Fruit fly (Drosophila melanogaster) whole organism, pupa: ENCODE measurements around the gene GAPcenA.

Source experiments
- CG10348 ChIP-seq: fragments of 200-800 bp; sonication (Bioruptor generic); IDR thresholded peaks from 2 replicates; pipeline ENCODE4 v1.3.6; 2022; ENCODE audit warnings: missing biosample characterization, missing genetic modification characterization
- CG12605 ChIP-seq: fragments of 200-800 bp; sonication (Bioruptor generic); IDR thresholded peaks from 2 replicates; pipeline ENCODE4 v1.3.6; 2022; ENCODE audit warnings: missing biosample characterization, missing genetic modification characterization
- CG13204 ChIP-seq: fragments of 200-800 bp; sonication (Bioruptor generic); optimal IDR thresholded peaks from 2 replicates; lab custom pipeline; 2018; ENCODE audit warnings: missing biosample characterization, mild to moderate bottlenecking, missing genetic modification characterization, moderate library complexity
- CG14655 ChIP-seq: fragments of 200-800 bp; sonication (Bioruptor generic); optimal IDR thresholded peaks from 3 replicates; lab custom pipeline; 2017; ENCODE audit warnings: mild to moderate bottlenecking, missing biosample characterization, missing genetic modification reagents, missing genetic modification characterization
- CG15710 ChIP-seq: fragments of 200-800 bp; sonication (Bioruptor generic); optimal IDR thresholded peaks from 2 replicates; lab custom pipeline; 2018; ENCODE audit warnings: missing biosample characterization, mild to moderate bottlenecking, missing genetic modification characterization, moderate library complexity
- CG17806 ChIP-seq: fragments of 200-800 bp; sonication (Bioruptor generic); optimal IDR thresholded peaks from 2 replicates; lab custom pipeline; 2018; ENCODE audit warnings: missing biosample characterization, mild to moderate bottlenecking, missing genetic modification characterization, moderate library complexity
- CG32121 ChIP-seq: fragments of 200-800 bp; sonication (Bioruptor generic); IDR thresholded peaks from 2 replicates; pipeline ENCODE4 v1.3.6; 2022; ENCODE audit warnings: missing biosample characterization, missing genetic modification characterization
- CG34367 ChIP-seq: fragments of 200-800 bp; sonication (Bioruptor generic); optimal IDR thresholded peaks from 2 replicates; lab custom pipeline; 2018; ENCODE audit warnings: missing biosample characterization, mild to moderate bottlenecking, missing genetic modification characterization
- CG4496 ChIP-seq: fragments of 200-800 bp; sonication (Bioruptor generic); IDR thresholded peaks from 3 replicates; pipeline ENCODE4 v1.3.6; 2022; ENCODE audit warnings: missing biosample characterization, missing genetic modification characterization
- CG8159 ChIP-seq: fragments of 200-800 bp; sonication (Bioruptor generic); optimal IDR thresholded peaks from 3 replicates; lab custom pipeline; 2018; ENCODE audit warnings: missing biosample characterization, mild to moderate bottlenecking, missing genetic modification characterization, moderate library complexity
- CG8301 ChIP-seq: fragments of 200-800 bp; sonication (Bioruptor generic); optimal IDR thresholded peaks from 2 replicates; lab custom pipeline; 2018; ENCODE audit warnings: missing biosample characterization, mild to moderate bottlenecking, missing genetic modification characterization
- CG9948 ChIP-seq: fragments of 200-800 bp; sonication (Bioruptor generic); optimal IDR thresholded peaks from 2 replicates; lab custom pipeline; 2018; ENCODE audit warnings: missing biosample characterization, mild to moderate bottlenecking, missing genetic modification characterization, moderate library complexity
- D1 ChIP-seq: fragments of 200-800 bp; sonication (Bioruptor generic); optimal IDR thresholded peaks from 2 replicates; lab custom pipeline; 2018; ENCODE audit warnings: missing biosample characterization, mild to moderate bottlenecking, missing genetic modification characterization, moderate library complexity
- EcR ChIP-seq: fragments of 200-800 bp; sonication (Bioruptor generic); optimal IDR thresholded peaks from 3 replicates; lab custom pipeline; 2019; ENCODE audit warnings: missing biosample characterization, missing genetic modification characterization, mild to moderate bottlenecking, moderate library complexity, missing genetic modification reagents
- Ets98B ChIP-seq: fragments of 200-800 bp; sonication (Bioruptor generic); IDR thresholded peaks from 2 replicates; pipeline ENCODE4 v1.3.6; 2022; ENCODE audit warnings: missing biosample characterization, missing genetic modification characterization
- Pif1A ChIP-seq: fragments of 200-800 bp; sonication (Bioruptor generic); optimal IDR thresholded peaks from 3 replicates; lab custom pipeline; 2016; ENCODE audit warnings: missing biosample characterization, missing genetic modification characterization
- Pif1B ChIP-seq: fragments of 200-800 bp; sonication (Bioruptor generic); optimal IDR thresholded peaks from 3 replicates; lab custom pipeline; 2016; ENCODE audit warnings: missing biosample characterization, missing genetic modification characterization
- Snoo ChIP-seq: fragments of 200-800 bp; sonication (Bioruptor generic); optimal IDR thresholded peaks from 3 replicates; lab custom pipeline; 2017; ENCODE audit warnings: missing biosample characterization, mild to moderate bottlenecking, missing genetic modification characterization, inconsistent platforms
- fd96Ca ChIP-seq: fragments of 200-800 bp; sonication (Bioruptor generic); IDR thresholded peaks from 3 replicates; pipeline ENCODE4 v1.3.6; 2022; ENCODE audit warnings: missing biosample characterization, missing genetic modification characterization
- gl ChIP-seq: fragments of 200-800 bp; sonication (Bioruptor generic); optimal IDR thresholded peaks from 2 replicates; lab custom pipeline; 2018; ENCODE audit warnings: missing biosample characterization, mild to moderate bottlenecking, missing genetic modification characterization
- rn ChIP-seq: fragments of 200-800 bp; sonication (Bioruptor generic); IDR thresholded peaks from 2 replicates; pipeline ENCODE4 v1.3.6; 2022; ENCODE audit warnings: missing biosample characterization, missing genetic modification characterization

The GAPcenA gene

dm6 chr3L:8360643-8361110, 14.3 kb downstream of the GAPcenA start, which contains the start of gene Idh:
Idh (minus strand) TSS chr3L:8360906.
- TF ChIP-seq CG12605 (peak; percentile 9; the same call in 1 of the 2 replicates), CG9948 (tag; lab: Kevin White, UChicago) (no peak), EcR (GFP tag; lab: Kevin White, UChicago) (peak; percentile 17), Snoo (tag; lab: Kevin White, UChicago) (peak; percentile 13), Ets98B (peak; percentile 29; the same call in 1 of the 2 replicates), CG13204 (GFP tag; lab: Kevin White, UChicago) (no peak), CG8301 (peak; percentile 7), D1 (tag; lab: Kevin White, UChicago) (peak; percentile 50), Pif1A (GFP tag; lab: Kevin White, UChicago) (no peak), Pif1B (GFP tag; lab: Kevin White, UChicago) (no peak), CG14655 (GFP tag; lab: Kevin White, UChicago) (peak; percentile 15), CG4496 (GFP tag; lab: Robert Waterston, UW) (peak; percentile 7; the same call in 1 of the 3 replicates)

dm6 chr3L:8363266-8363665, 16.9 kb downstream of the GAPcenA start:
- TF ChIP-seq Ets98B (no peak), Pif1B (GFP tag; lab: Kevin White, UChicago) (no peak), CG8301 (no peak), CG34367 (no peak), D1 (tag; lab: Kevin White, UChicago) (no peak), rn (no peak), CG13204 (GFP tag; lab: Kevin White, UChicago) (no peak)

DNA sequence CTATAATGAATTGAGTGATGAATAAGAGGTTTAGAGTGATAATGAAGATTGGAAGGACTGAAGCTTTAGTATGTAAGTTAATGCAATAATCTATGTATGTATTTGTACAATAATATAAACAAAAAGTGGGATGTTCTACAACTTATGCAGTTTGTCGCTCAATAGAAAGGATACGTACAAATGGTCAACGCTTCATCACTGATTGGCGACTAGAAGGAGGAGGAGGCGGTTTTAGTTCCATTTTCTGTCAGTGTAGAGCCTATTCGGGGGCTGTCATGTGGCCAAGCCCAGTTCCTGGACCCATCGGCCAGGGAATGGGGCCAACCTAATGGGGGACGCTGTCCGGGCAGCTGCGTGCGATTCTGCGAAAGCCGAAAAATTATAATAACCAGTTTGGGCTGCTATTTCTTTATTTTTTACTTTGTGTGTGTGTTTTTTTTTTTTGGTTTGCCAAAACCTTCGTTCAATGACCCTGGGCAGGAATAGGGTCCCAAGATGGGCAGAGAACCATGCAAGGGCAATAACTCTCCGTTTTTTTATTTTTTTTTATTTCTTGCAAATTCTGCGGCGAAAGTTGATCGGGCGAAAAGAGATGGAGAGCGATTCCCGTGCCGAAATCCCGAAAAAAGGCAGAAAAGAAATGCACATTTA, 22.5 kb downstream of the GAPcenA start:
- TF ChIP-seq CG13204 (GFP tag; lab: Kevin White, UChicago) (no peak), CG4496 (GFP tag; lab: Robert Waterston, UW) (0 out of 3 replicates have a peak, but pooled peaks have one; percentile 15), CG14655 (GFP tag; lab: Kevin White, UChicago) (peak; percentile 45), Pif1A (GFP tag; lab: Kevin White, UChicago) (no peak), CG10348 (no peak), CG34367 (no peak), Ets98B (no peak), EcR (GFP tag; lab: Kevin White, UChicago) (no peak), CG8159 (tag; lab: Kevin White, UChicago) (no peak), Snoo (tag; lab: Kevin White, UChicago) (peak; percentile 57), CG17806 (no peak), gl (no peak), CG12605 (no peak), Pif1B (GFP tag; lab: Kevin White, UChicago) (no peak), rn (no peak), fd96Ca (GFP tag; lab: Robert Waterston, UW) (no peak), D1 (tag; lab: Kevin White, UChicago) (no peak), CG9948 (tag; lab: Kevin White, UChicago) (no peak), CG8301 (peak; percentile 19), CG15710 (tag; lab: Kevin White, UChicago) (no peak), CG32121 (GFP tag; lab: Robert Waterston, UW) (no peak)
- TF ChIP-seq, all 21 proteins: peak for 4

DNA sequence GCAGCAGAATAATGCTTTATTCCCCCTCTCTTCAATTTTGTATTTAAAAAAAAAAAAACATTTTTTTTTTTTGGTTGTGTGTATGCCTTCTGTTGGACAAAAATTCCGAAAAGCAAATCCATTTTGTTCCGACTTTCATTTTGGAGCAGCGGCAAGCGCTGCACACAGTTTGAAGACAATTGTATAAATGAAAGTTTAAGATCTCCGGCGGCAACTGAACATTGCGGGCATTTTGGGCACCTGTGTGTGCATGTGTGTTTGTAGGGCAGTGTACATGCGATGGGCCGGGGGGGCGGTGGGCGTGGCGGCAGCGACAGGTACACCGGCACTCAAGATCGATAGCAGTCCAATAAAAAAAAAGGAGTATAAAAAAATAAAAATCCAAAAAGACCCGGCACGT, 23.1 kb downstream of the GAPcenA start:
- TF ChIP-seq CG17806 (no peak), rn (no peak), EcR (GFP tag; lab: Kevin White, UChicago) (no peak), Ets98B (no peak), gl (no peak), Pif1B (GFP tag; lab: Kevin White, UChicago) (no peak), Snoo (tag; lab: Kevin White, UChicago) (no peak), CG32121 (GFP tag; lab: Robert Waterston, UW) (no peak), CG15710 (tag; lab: Kevin White, UChicago) (no peak), D1 (tag; lab: Kevin White, UChicago) (no peak), CG14655 (GFP tag; lab: Kevin White, UChicago) (no peak), CG9948 (tag; lab: Kevin White, UChicago) (no peak), CG10348 (no peak), CG34367 (no peak), CG13204 (GFP tag; lab: Kevin White, UChicago) (no peak), CG8159 (tag; lab: Kevin White, UChicago) (no peak), CG4496 (GFP tag; lab: Robert Waterston, UW) (no peak), fd96Ca (GFP tag; lab: Robert Waterston, UW) (no peak), Pif1A (GFP tag; lab: Kevin White, UChicago) (no peak), CG8301 (no peak)

DNA sequence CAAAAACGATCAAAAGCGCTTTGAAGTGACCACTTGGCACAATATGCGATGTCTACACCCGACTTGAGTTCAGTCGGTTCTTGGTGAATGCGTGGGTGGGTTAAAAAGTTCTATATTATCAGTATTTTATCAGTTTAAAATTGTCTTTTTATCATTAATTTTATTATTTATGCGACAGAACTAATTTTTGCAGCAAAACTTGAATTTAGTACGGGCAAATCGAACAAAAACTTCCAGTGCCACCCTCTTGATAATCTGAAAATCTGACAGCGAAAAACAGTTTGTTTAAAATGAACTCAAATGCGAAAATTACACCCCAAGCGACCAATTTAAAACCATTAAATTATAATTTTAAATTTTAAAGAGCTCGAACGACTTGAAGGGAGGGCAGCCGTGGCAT, 24.6 kb downstream of the GAPcenA start:
- TF ChIP-seq D1 (tag; lab: Kevin White, UChicago) (no peak), rn (no peak), CG15710 (tag; lab: Kevin White, UChicago) (no peak), Snoo (tag; lab: Kevin White, UChicago) (peak; percentile 64)
- TF ChIP-seq, all 21 proteins: peak for 1

dm6 chr3L:8371538-8371937, 25.2 kb downstream of the GAPcenA start:
- peak; percentile 1 for TF ChIP-seq CG14655 (GFP tag; lab: Kevin White, UChicago)
- TF ChIP-seq CG32121 (GFP tag; lab: Robert Waterston, UW): no peak
- no peak for TF ChIP-seq CG17806
